Fruit fly (Drosophila melanogaster) whole organism, pupa: ENCODE data around the gene CG1924.

Source experiments
- CG13204 ChIP-seq: fragments of 200-800 bp; sonication (Bioruptor generic); optimal IDR thresholded peaks from 2 replicates; lab custom pipeline; 2018; ENCODE audit warnings: missing biosample characterization, mild to moderate bottlenecking, missing genetic modification characterization, moderate library complexity
- Ets98B ChIP-seq: fragments of 200-800 bp; sonication (Bioruptor generic); IDR thresholded peaks from 2 replicates; pipeline ENCODE4 v1.3.6; 2022; ENCODE audit warnings: missing biosample characterization, missing genetic modification characterization

dm6 chrX:12128045-12128444, 50.4 kb downstream of the CG1924 start:
- TF ChIP-seq CG13204 (GFP tag; lab: Kevin White, UChicago) (no peak), Ets98B (no peak)
